Fruit fly (Drosophila melanogaster) whole organism, embryonic: ENCODE measurements around the gene CG1638.

Experiments used
- CG2889 ChIP-seq: fragments of 200-800 bp; sonication (Bioruptor generic); IDR thresholded peaks from 3 replicates; pipeline ENCODE4 v1.3.6; 2022; ENCODE audit warnings: missing biosample characterization, missing genetic modification characterization
- CG7357 ChIP-seq: fragments of 200-800 bp; sonication (Bioruptor generic); IDR thresholded peaks from 3 replicates; pipeline ENCODE4 v1.3.6; 2022; ENCODE audit warnings: missing biosample characterization, missing genetic modification characterization
- Optix ChIP-seq: fragments of 200-800 bp; sonication (Bioruptor generic); IDR thresholded peaks from 3 replicates; pipeline ENCODE4 v1.3.6; 2022; ENCODE audit warnings: missing biosample characterization, missing genetic modification characterization
- br ChIP-seq: fragments of >200 bp; optimal IDR thresholded peaks from 2 replicates; lab custom pipeline; 2017
- dimm ChIP-seq: fragments of 200-800 bp; sonication (Bioruptor generic); IDR thresholded peaks from 2 replicates; pipeline ENCODE4 v1.3.6; 2022; ENCODE audit warnings: missing biosample characterization, missing genetic modification characterization
- esg ChIP-seq: fragments of 200-800 bp; sonication (Bioruptor generic); conservative IDR thresholded peaks from 2 replicates; pipeline ENCODE4 v1.3.6; 2022; ENCODE audit warnings: missing biosample characterization, missing genetic modification characterization
- unpg ChIP-seq: fragments of 200-800 bp; sonication (Bioruptor generic); optimal IDR thresholded peaks from 3 replicates; lab custom pipeline; 2018; ENCODE audit warnings: missing biosample characterization, mild to moderate bottlenecking, missing genetic modification characterization, moderate library complexity

DNA sequence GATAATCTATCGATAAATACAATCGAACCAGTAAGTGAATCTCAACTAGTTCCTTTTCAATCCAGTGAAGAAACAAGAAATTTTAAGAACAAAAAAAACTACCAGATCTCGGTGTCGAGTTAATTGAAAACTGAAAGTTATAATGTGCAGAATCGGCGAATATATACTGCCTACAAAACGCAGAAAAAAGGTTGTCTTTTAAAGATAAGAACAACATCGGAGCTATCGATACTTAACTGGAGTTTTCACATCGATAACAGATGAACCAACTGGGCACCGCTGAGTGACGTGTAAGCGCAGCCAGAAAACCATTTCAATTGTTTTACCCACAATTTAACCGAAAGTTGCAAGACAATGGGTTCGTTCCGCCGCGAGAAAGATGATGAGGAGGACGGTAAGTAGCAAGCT is 18.5 kb upstream of the CG1638 start, which contains the start of gene gammaCOP:
- TF ChIP-seq br (lab: Kevin White, UChicago) (no peak), CG2889 (GFP tag; lab: Robert Waterston, UW) (no peak), CG7357 (GFP tag; lab: Robert Waterston, UW) (no peak), dimm (GFP tag; lab: Robert Waterston, UW) (no peak), Optix (GFP tag; lab: Robert Waterston, UW) (no peak), esg (no peak), unpg (GFP tag; lab: Kevin White, UChicago) (no peak)
